Worm (Caenorhabditis elegans): ENCODE data around the gene ccdc-55.

DNA sequence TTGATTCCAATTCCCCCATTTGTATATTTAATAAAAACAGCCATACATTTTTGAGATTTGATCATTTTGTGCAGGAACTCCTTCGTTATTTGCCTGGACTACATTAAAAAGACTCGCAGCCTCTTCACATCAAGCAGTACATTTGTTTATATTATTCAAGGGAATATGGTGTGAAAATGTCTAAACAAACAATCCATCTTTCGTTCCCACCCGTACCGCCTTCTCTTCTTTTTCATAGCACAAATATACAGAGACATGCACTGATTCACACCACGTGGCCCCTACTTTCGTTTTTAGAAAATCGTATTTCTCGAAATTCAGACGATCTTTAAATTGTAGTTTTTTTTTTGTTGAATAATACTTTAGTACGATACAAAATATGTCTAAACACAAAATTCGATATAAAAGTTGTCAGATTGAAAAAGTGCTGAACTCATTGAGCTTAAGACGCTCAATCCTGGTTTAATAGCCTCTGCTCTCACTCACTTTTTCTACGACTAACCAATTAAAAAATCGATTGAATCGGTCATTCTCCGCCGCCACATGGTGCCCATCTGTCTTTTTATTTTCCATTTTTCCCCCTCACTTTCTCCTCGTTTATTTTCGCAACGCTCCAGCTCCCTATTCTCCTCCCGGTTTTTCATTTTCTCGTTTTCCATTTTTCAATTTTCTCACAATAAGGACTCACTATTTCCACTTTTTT lies 26.9 kb upstream of the ccdc-55 start:
- TF ChIP-seq sma-9 (GFP tag; optimal IDR thresholded peaks at IDR 0.05) (peak; percentile 40), sma-9 (tag; optimal IDR thresholded peaks at IDR 0.05) (no peak), fos-1 (tag; optimal IDR thresholded peaks at IDR 0.05) (peak; percentile 5), egl-27 (tag; optimal IDR thresholded peaks at IDR 0.05) (no peak), unc-62 (GFP tag; optimal IDR thresholded peaks at IDR 0.05) (no peak), nhr-23 (tag; optimal IDR thresholded peaks at IDR 0.05) (no peak), nhr-6 (tag; optimal IDR thresholded peaks at IDR 0.05) (peak; percentile 28), aly-2 (tag; optimal IDR thresholded peaks at IDR 0.05) (no peak), lin-11 (tag; optimal IDR thresholded peaks at IDR 0.05) (no peak), lin-13 (GFP tag; optimal IDR thresholded peaks at IDR 0.05) (peak; percentile 68), crh-2 (tag; optimal IDR thresholded peaks at IDR 0.05) (peak; percentile 72), ama-1 (optimal IDR thresholded peaks at IDR 0.05) (peak; percentile 91), mdl-1 (tag; optimal IDR thresholded peaks at IDR 0.05) (no peak), zag-1 (tag; optimal IDR thresholded peaks at IDR 0.05) (peak; percentile 10), ztf-4 (tag; optimal IDR thresholded peaks at IDR 0.05) (peak; percentile 88)

All from whole organism, L2 larva.